Fruit fly (Drosophila melanogaster) whole organism: ENCODE results near the gene Sec15.

ENCODE experiments used
- CG8478 ChIP-seq: fragments of >200 bp; optimal IDR thresholded peaks from 2 replicates; lab custom pipeline; 2018; ENCODE audit warnings: inconsistent platforms
- Dll ChIP-seq: fragments of >200 bp; optimal IDR thresholded peaks from 2 replicates; lab custom pipeline; 2017
- EcR ChIP-seq, 2 experiments: fragments of >200 bp; optimal IDR thresholded peaks; 2 replicates each; lab custom pipeline; 2017; ENCODE audit warnings: missing biosample characterization in 2 of 2, missing genetic modification characterization in 2 of 2, missing genetic modification reagents in 2 of 2
- pan ChIP-seq: fragments of >200 bp; optimal IDR thresholded peaks from 2 replicates; lab custom pipeline; 2017
- psq ChIP-seq: fragments of >200 bp; optimal IDR thresholded peaks from 2 replicates; lab custom pipeline; 2017
- usp ChIP-seq: fragments of >200 bp; optimal IDR thresholded peaks from 2 replicates; lab custom pipeline; 2017; ENCODE audit warnings: missing biosample characterization, missing genetic modification characterization, mixed read lengths

Gene Sec15

dm6 chr3R:21107907-21108591 is at the start of gene Sec15, which contains the start of gene rtet:
Sec15 (minus strand) TSS chr3R:21107972.
rtet (plus strand) TSS chr3R:21108446.
- no peak for TF ChIP-seq pan
- no peak for TF ChIP-seq Dll (lab: Kevin White, UChicago)
- no peak for TF ChIP-seq psq
- no peak for TF ChIP-seq usp (GFP tag; lab: Kevin White, UChicago)
- no peak for TF ChIP-seq CG8478 (lab: Kevin White, UChicago)
- no peak for TF ChIP-seq EcR (GFP tag; optimal IDR thresholded peaks at IDR 0.05; lab: Kevin White, UChicago)

- TF ChIP-seq EcR (GFP tag; optimal IDR thresholded peaks at IDR 0.05; lab: Kevin White, UChicago) (no peak), Dll (lab: Kevin White, UChicago) (no peak), usp (GFP tag; lab: Kevin White, UChicago) (no peak), CG8478 (lab: Kevin White, UChicago) (no peak), pan (no peak), psq (no peak)
Measured at dm6 chr3R:21156572-21157480, 49.1 kb upstream of the Sec15 start.

- TF ChIP-seq usp (GFP tag; lab: Kevin White, UChicago) (no peak), EcR (GFP tag; optimal IDR thresholded peaks at IDR 0.05; lab: Kevin White, UChicago) (no peak), pan (no peak), Dll (lab: Kevin White, UChicago) (no peak), psq (no peak), CG8478 (lab: Kevin White, UChicago) (no peak)
Measured at dm6 chr3R:21155931-21156488, 48.2 kb upstream of the Sec15 start.

dm6 chr3R:21154130-21154529 is 46.4 kb upstream of the Sec15 start:
- TF ChIP-seq CG8478 (lab: Kevin White, UChicago) (no peak), psq (no peak), EcR (GFP tag; optimal IDR thresholded peaks at IDR 0.05; lab: Kevin White, UChicago) (no peak), pan (no peak), Dll (lab: Kevin White, UChicago) (no peak), usp (GFP tag; lab: Kevin White, UChicago) (no peak)

dm6 chr3R:21152856-21153278 is 45.1 kb upstream of the Sec15 start:
- TF ChIP-seq psq (no peak), CG8478 (lab: Kevin White, UChicago) (no peak), EcR (GFP tag; optimal IDR thresholded peaks at IDR 0.05; lab: Kevin White, UChicago) (no peak), usp (GFP tag; lab: Kevin White, UChicago) (no peak), Dll (lab: Kevin White, UChicago) (no peak), pan (no peak)

dm6 chr3R:21151090-21151870 is 43.5 kb upstream of the Sec15 start:
- TF ChIP-seq psq, result no peak
- TF ChIP-seq usp (GFP tag; lab: Kevin White, UChicago), result no peak
- no peak for TF ChIP-seq CG8478 (lab: Kevin White, UChicago)
- no peak for TF ChIP-seq pan
- no peak for TF ChIP-seq Dll (lab: Kevin White, UChicago)

- TF ChIP-seq pan (no peak), usp (GFP tag; lab: Kevin White, UChicago) (no peak), CG8478 (lab: Kevin White, UChicago) (no peak), EcR (GFP tag; optimal IDR thresholded peaks at IDR 0.05; lab: Kevin White, UChicago) (no peak), Dll (lab: Kevin White, UChicago) (no peak), psq (no peak)
Measured at dm6 chr3R:21150090-21150489, 42.3 kb upstream of the Sec15 start.

- TF ChIP-seq pan, result no peak
- TF ChIP-seq EcR (GFP tag; optimal IDR thresholded peaks at IDR 0.05; lab: Kevin White, UChicago), result no peak
- TF ChIP-seq Dll (lab: Kevin White, UChicago), result no peak
- no peak for TF ChIP-seq usp (GFP tag; lab: Kevin White, UChicago)
- no peak for TF ChIP-seq psq
- TF ChIP-seq CG8478 (lab: Kevin White, UChicago), result no peak
Measured at dm6 chr3R:21141341-21141740, 33.6 kb upstream of the Sec15 start.

dm6 chr3R:21140458-21140857 is 32.7 kb upstream of the Sec15 start, which contains the start of gene SNF4Agamma:
SNF4Agamma (plus strand) TSS chr3R:21140739.
- TF ChIP-seq EcR (GFP tag; optimal IDR thresholded peaks at IDR 0.05; lab: Kevin White, UChicago), result no peak
- no peak for TF ChIP-seq usp (GFP tag; lab: Kevin White, UChicago)
- no peak for TF ChIP-seq CG8478 (lab: Kevin White, UChicago)
- TF ChIP-seq psq, result no peak
- no peak for TF ChIP-seq pan
- TF ChIP-seq Dll (lab: Kevin White, UChicago), result no peak

- TF ChIP-seq EcR (GFP tag; optimal IDR thresholded peaks at IDR 0.05; lab: Kevin White, UChicago) (no peak), psq (no peak), usp (GFP tag; lab: Kevin White, UChicago) (no peak), pan (no peak), CG8478 (lab: Kevin White, UChicago) (no peak), Dll (lab: Kevin White, UChicago) (no peak)
Measured at dm6 chr3R:21138220-21138754, 30.5 kb upstream of the Sec15 start, which contains the start of gene meigo. meigo (plus strand) TSS chr3R:21138270.
